Worm (Caenorhabditis elegans) whole organism, late embryonic: ENCODE data around the gene vap-2.

Source experiments
- ama-1 ChIP-seq: fragments of 150-350 bp; optimal IDR thresholded peaks from 2 replicates; lab custom pipeline; 2014
- ceh-18 ChIP-seq: sonication (generic microtip); optimal IDR thresholded peaks from 2 replicates; lab custom pipeline; 2016; ENCODE audit warnings: missing genetic modification characterization, missing compliant biosample characterization
- hlh-13 ChIP-seq: fragments of 200-800 bp; sonication (Bioruptor generic); optimal IDR thresholded peaks from 2 replicates; lab custom pipeline; 2018; ENCODE audit warnings: mild to moderate bottlenecking, missing genetic modification characterization, missing compliant biosample characterization
- pqm-1 ChIP-seq: sonication (generic microtip); optimal IDR thresholded peaks from 2 replicates; lab custom pipeline; 2016; ENCODE audit warnings: missing genetic modification characterization, missing compliant biosample characterization
- unc-3 ChIP-seq, 2 experiments: fragments of 200-800 bp in 1 of 2; sonication (Bioruptor generic) in 1 of 2; sonication (generic microtip) in 1 of 2; conservative IDR thresholded peaks in 1 of 2; optimal IDR thresholded peaks in 1 of 2; 2 replicates each; pipeline versions ENCODE4 v1.3.6 to Lab custom; 2016 to 2022; ENCODE audit warnings: missing compliant biosample characterization in 2 of 2, missing genetic modification characterization in 2 of 2, missing genetic modification reagents in 1 of 2

- TF ChIP-seq ama-1 (lab: Kevin White, UChicago): no peak
- TF ChIP-seq ceh-18 (tag; lab: Kevin White, UChicago): no peak
- TF ChIP-seq pqm-1 (tag; lab: Kevin White, UChicago): no peak
- TF ChIP-seq unc-3 (GFP tag; conservative IDR thresholded peaks at IDR 0.05; lab: Robert Waterston, UW): no peak
- no peak for TF ChIP-seq unc-3 (tag; optimal IDR thresholded peaks at IDR 0.05; lab: Kevin White, UChicago)
- no peak for TF ChIP-seq hlh-13
Measured at ce11 chrX:10753403-10753802, 38.9 kb downstream of the vap-2 start, which contains the start of gene R07A4.3.
